Worm (Caenorhabditis elegans): Measurements from ENCODE around the gene ttr-36.
A peak's percentile ranks its signal among the peaks of the same experiment; 100 is the strongest.

ttr-36 gene

DNA sequence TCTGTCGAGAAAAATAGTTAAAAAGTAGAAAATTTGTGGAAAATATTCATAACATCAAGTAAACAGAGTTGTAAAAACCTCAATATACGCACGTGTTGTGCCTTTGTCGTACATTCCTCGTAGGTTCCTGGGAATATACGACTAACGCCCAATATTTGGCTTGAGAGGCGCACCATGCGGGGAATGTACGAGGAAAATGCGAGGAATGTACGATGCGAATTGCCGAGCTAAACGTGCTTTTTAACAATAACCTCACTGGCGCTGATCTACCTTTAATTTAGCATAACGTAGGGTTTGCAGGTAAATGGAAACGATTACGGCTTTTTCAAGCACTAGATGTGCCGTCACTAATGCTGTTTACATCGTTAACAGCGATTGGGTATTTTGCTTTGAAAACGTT, 42.2 kb upstream of the ttr-36 start, which contains the start of gene C15B12.9:
TSS of gene C15B12.9 (plus strand) at position 301 of the 400 bp plus-strand sequence.
- TF ChIP-seq ztf-16 (tag; optimal IDR thresholded peaks at IDR 0.05) (no peak), odd-2 (tag; optimal IDR thresholded peaks at IDR 0.05) (no peak), pros-1 (tag; optimal IDR thresholded peaks at IDR 0.05) (no peak), nfya-1 (tag; optimal IDR thresholded peaks at IDR 0.05) (no peak), unc-42 (tag; optimal IDR thresholded peaks at IDR 0.05) (no peak), T23F11.4 (GFP tag; optimal IDR thresholded peaks at IDR 0.05) (no peak), unc-55 (GFP tag; optimal IDR thresholded peaks at IDR 0.05) (no peak), ref-2 (tag; optimal IDR thresholded peaks at IDR 0.05) (no peak), ceh-9 (tag; optimal IDR thresholded peaks at IDR 0.05) (no peak), ceh-24 (tag; optimal IDR thresholded peaks at IDR 0.05) (no peak), ceh-2 (tag; optimal IDR thresholded peaks at IDR 0.05) (no peak), Y22D7AL.16 (tag; optimal IDR thresholded peaks at IDR 0.05) (no peak), pag-3 (tag; optimal IDR thresholded peaks at IDR 0.05; ENCODE audit: borderline replicate concordance) (no peak), tbx-2 (tag; optimal IDR thresholded peaks at IDR 0.05) (no peak), elt-2 (tag; optimal IDR thresholded peaks at IDR 0.05) (no peak), dmd-4 (tag; optimal IDR thresholded peaks at IDR 0.05; ENCODE audit: borderline replicate concordance) (no peak), ceh-14 (tag; optimal IDR thresholded peaks at IDR 0.05) (no peak)

DNA sequence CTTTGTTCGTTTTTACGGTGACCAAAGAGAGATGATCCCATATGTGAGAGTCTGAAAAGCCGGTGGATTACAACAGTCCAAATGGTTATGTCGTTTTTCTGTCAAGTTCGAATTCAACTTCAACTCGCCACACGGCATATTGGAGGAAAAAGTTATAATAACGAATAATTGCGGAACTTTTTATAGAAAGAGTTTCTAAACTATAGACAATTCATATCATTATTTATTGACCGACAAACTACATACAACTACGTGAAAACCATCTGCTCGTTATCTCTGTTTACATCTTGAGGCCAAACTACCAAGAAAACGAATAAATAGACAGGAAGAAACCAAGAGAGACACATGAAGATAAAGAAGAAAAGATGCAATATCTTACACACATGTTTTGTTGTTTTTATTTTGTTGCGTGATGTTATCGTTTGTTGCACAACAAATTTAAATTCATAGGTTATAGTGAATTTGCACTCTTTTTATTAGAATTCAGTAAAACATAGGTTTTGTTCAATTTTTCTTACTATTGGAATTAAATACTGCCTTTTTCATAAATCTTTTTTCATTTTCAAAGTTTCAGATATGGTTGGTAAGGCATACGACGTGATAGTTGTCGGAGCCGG, 36.9 kb upstream of the ttr-36 start, which contains the start of the genes C15B12.4 and C15B12.8:
TSS of gene C15B12.4 (minus strand) at position 51 of the 617 bp plus-strand sequence.
TSS of gene C15B12.8 (plus strand) at position 567 of the 617 bp plus-strand sequence.
- TF ChIP-seq elt-2 (tag; optimal IDR thresholded peaks at IDR 0.05) = peak; percentile 54
- TF ChIP-seq ceh-24 (tag; optimal IDR thresholded peaks at IDR 0.05) = no peak

DNA sequence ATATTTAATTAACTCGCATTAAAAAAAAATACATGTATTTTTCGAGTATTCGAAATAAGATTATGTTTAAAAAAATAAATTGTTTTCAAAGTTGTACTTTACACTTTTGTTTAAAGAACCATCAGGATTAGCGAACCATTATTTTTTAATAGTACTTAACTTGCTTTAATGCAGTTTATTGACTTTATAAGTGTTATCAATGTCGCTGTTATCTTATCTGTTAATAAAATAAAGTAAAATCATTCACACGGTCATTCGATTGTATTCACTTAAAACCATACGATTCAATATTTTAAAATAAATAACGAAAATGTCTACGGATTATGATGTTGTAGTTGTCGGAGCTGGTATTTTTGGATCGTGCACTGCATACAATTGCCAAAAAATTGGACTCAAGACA, 34.2 kb upstream of the ttr-36 start, which contains the start of gene C15B12.1:
TSS of gene C15B12.1 (plus strand) at position 271 of the 400 bp plus-strand sequence.
- TF ChIP-seq ets-4 (tag; optimal IDR thresholded peaks at IDR 0.05) (no peak), elt-2 (tag; optimal IDR thresholded peaks at IDR 0.05) (peak; percentile 59)

DNA sequence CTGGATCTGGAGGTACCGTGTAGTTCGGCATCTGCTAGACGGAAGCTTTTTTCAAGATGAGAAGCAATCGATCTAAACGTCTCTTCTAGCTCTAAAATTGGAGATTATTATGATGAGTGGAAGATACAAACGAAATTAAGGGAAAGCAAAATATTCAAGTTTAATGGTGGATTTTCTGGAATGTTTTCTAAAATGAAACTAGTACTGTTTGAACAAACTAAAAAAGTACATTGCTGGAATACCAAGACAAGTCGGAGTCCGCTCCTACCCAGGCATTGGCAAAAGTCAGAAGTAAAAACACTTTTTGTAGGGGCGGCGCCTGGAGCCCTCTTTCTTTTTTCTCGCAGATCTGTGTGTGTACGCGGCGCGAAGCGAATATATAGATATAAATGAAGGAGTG, 25.9 kb upstream of the ttr-36 start, which contains the start of gene gar-1:
TSS of gene gar-1 (minus strand) at position 101 of the 400 bp plus-strand sequence.
- TF ChIP-seq elt-2 (tag; optimal IDR thresholded peaks at IDR 0.05) = no peak
- TF ChIP-seq ttx-3 (tag; optimal IDR thresholded peaks at IDR 0.05) = no peak
- no peak for TF ChIP-seq F13H6.1 (tag; optimal IDR thresholded peaks at IDR 0.05)
- no peak for TF ChIP-seq pat-9 (tag; optimal IDR thresholded peaks at IDR 0.05)
- TF ChIP-seq syd-9 (tag; optimal IDR thresholded peaks at IDR 0.05) = no peak
- no peak for TF ChIP-seq unc-55 (GFP tag; optimal IDR thresholded peaks at IDR 0.05)
- TF ChIP-seq fax-1 (tag; optimal IDR thresholded peaks at IDR 0.05) = no peak
- TF ChIP-seq pqm-1 (tag; optimal IDR thresholded peaks at IDR 0.05) = no peak
- no peak for TF ChIP-seq hlh-8 (tag; optimal IDR thresholded peaks at IDR 0.05)

DNA sequence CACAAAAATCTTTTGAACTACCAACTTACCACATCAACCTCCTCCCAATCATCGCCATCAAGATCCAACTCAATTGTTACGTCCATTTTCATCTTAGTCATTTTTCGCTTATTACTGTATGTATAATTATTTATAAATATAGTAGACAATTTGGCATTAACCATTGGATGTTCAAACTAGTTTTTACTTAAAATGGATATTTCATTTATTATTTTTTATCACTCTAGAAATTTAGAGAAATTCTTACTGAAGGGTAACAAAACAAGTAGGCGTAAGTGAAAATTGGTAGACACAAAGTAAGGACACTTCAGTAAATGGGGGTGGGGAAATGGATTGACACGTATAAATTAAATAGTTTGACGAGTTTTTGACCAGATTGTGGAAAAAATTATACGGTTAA, 11.0 kb upstream of the ttr-36 start, which contains the start of gene actl-1:
TSS of gene actl-1 (minus strand) at position 101 of the 400 bp plus-strand sequence.
- TF ChIP-seq gmeb-2 (tag; optimal IDR thresholded peaks at IDR 0.05) (no peak), npax-4 (tag; optimal IDR thresholded peaks at IDR 0.05) (no peak), fax-1 (tag; optimal IDR thresholded peaks at IDR 0.05) (no peak), pros-1 (tag; optimal IDR thresholded peaks at IDR 0.05) (no peak), T23F11.4 (GFP tag; optimal IDR thresholded peaks at IDR 0.05) (no peak), sox-4 (tag; optimal IDR thresholded peaks at IDR 0.05) (no peak), ama-1 (optimal IDR thresholded peaks at IDR 0.05) (no peak), pha-4 (tag; optimal IDR thresholded peaks at IDR 0.05) (no peak), ceh-22 (tag; optimal IDR thresholded peaks at IDR 0.05) (no peak), zip-5 (tag; optimal IDR thresholded peaks at IDR 0.05) (no peak), ceh-45 (GFP tag; IDR thresholded peaks at IDR 0.05) (no peak), tbx-2 (tag; optimal IDR thresholded peaks at IDR 0.05) (no peak), ceh-9 (tag; optimal IDR thresholded peaks at IDR 0.05) (no peak), unc-3 (GFP tag; conservative IDR thresholded peaks at IDR 0.05) (no peak), unc-3 (tag; optimal IDR thresholded peaks at IDR 0.05) (no peak), fkh-6 (tag; optimal IDR thresholded peaks at IDR 0.05) (no peak), elt-2 (tag; optimal IDR thresholded peaks at IDR 0.05) (no peak)
